Fruit fly (Drosophila melanogaster): Measurements from ENCODE around the gene CG5235.
A peak's percentile ranks its signal among the peaks of the same experiment; 100 is the strongest.

The CG5235 gene

DNA sequence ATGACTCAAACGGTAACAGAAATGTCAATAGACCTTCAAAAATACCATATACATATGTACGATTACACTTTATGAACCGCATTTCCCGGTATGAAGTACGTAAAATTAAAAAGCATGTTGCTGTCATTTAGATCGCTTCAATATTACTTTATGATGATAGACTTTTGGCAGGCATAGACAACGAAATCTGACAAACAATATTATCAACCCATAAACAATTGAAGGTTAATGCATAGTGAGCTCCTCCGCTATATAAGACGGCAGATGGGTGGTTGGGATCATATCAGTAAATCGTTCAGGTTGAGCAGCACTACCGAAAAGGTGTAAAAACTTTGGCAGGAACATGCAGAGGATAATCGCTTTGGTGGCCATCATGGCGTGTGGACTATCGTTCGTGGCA, 6.5 kb downstream of the CG5235 start, which contains the start of gene CG13075:
Gene CG13075 (plus strand): TSS at position 301 of the 400 bp plus-strand sequence.
- no peak for TF ChIP-seq gl (tag; optimal IDR thresholded peaks at IDR 0.05)
- no peak for TF ChIP-seq rn (GFP tag; IDR thresholded peaks at IDR 0.05)
- TF ChIP-seq EcR (GFP tag; optimal IDR thresholded peaks at IDR 0.05), result no peak
- no peak for TF ChIP-seq CG34367 (tag; optimal IDR thresholded peaks at IDR 0.05)
- TF ChIP-seq CG4496 (GFP tag; IDR thresholded peaks at IDR 0.05), result no peak
- TF ChIP-seq Pif1A (GFP tag; optimal IDR thresholded peaks at IDR 0.05), result no peak
- TF ChIP-seq CG10348 (GFP tag; IDR thresholded peaks at IDR 0.05), result no peak
- no peak for TF ChIP-seq Pif1B (GFP tag; optimal IDR thresholded peaks at IDR 0.05)
- no peak for TF ChIP-seq fd96Ca (GFP tag; IDR thresholded peaks at IDR 0.05)
- TF ChIP-seq CG13204 (GFP tag; optimal IDR thresholded peaks at IDR 0.05), result no peak
- TF ChIP-seq CG8301 (tag; optimal IDR thresholded peaks at IDR 0.05), result no peak
- no peak for TF ChIP-seq CG17806 (tag; optimal IDR thresholded peaks at IDR 0.05)
- TF ChIP-seq Snoo (tag; optimal IDR thresholded peaks at IDR 0.05), result no peak
- TF ChIP-seq CG8159 (tag; optimal IDR thresholded peaks at IDR 0.05), result no peak
- TF ChIP-seq Ets98B (GFP tag; IDR thresholded peaks at IDR 0.05), result no peak
- no peak for TF ChIP-seq CG32121 (GFP tag; IDR thresholded peaks at IDR 0.05)
- TF ChIP-seq CG9948 (tag; optimal IDR thresholded peaks at IDR 0.05), result no peak
- TF ChIP-seq D1 (tag; optimal IDR thresholded peaks at IDR 0.05), result no peak
- no peak for TF ChIP-seq CG14655 (GFP tag; optimal IDR thresholded peaks at IDR 0.05)
- TF ChIP-seq CG12605 (GFP tag; IDR thresholded peaks at IDR 0.05), result no peak

DNA sequence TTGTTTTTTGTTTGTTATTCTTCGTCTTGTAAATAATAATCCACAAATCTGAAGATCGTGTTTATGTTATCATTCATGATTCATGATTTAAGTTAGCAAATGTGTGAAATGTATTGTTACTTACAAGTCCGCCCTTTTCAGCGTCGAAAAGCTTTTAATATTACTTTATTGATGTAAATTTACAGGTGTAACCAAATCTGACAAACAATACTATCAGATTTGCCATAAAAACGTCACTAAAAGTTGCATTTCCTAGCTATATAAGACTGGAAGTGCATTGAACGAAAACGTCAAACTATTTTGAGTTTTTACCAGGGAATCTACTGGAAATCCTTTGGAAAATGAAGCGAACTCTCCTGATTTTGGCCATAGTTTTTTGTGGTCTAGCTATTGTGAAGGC, 7.9 kb downstream of the CG5235 start, which contains the start of gene CG33258:
Gene CG33258 (plus strand): TSS at position 301 of the 400 bp plus-strand sequence.
- TF ChIP-seq EcR (GFP tag; optimal IDR thresholded peaks at IDR 0.05), result no peak
- TF ChIP-seq CG17806 (tag; optimal IDR thresholded peaks at IDR 0.05), result no peak
- TF ChIP-seq Pif1B (GFP tag; optimal IDR thresholded peaks at IDR 0.05), result no peak
- TF ChIP-seq CG8301 (tag; optimal IDR thresholded peaks at IDR 0.05), result no peak
- TF ChIP-seq D1 (tag; optimal IDR thresholded peaks at IDR 0.05), result no peak
- no peak for TF ChIP-seq CG12605 (GFP tag; IDR thresholded peaks at IDR 0.05)
- no peak for TF ChIP-seq CG14655 (GFP tag; optimal IDR thresholded peaks at IDR 0.05)
- no peak for TF ChIP-seq CG9948 (tag; optimal IDR thresholded peaks at IDR 0.05)
- no peak for TF ChIP-seq gl (tag; optimal IDR thresholded peaks at IDR 0.05)
- TF ChIP-seq Ets98B (GFP tag; IDR thresholded peaks at IDR 0.05), result no peak
- TF ChIP-seq Snoo (tag; optimal IDR thresholded peaks at IDR 0.05), result no peak
- TF ChIP-seq CG32121 (GFP tag; IDR thresholded peaks at IDR 0.05), result no peak
- no peak for TF ChIP-seq CG8159 (tag; optimal IDR thresholded peaks at IDR 0.05)
- no peak for TF ChIP-seq CG4496 (GFP tag; IDR thresholded peaks at IDR 0.05)
- TF ChIP-seq CG10348 (GFP tag; IDR thresholded peaks at IDR 0.05), result no peak
- no peak for TF ChIP-seq Pif1A (GFP tag; optimal IDR thresholded peaks at IDR 0.05)
- no peak for TF ChIP-seq rn (GFP tag; IDR thresholded peaks at IDR 0.05)
- no peak for TF ChIP-seq CG15710 (tag; optimal IDR thresholded peaks at IDR 0.05)
- no peak for TF ChIP-seq CG13204 (GFP tag; optimal IDR thresholded peaks at IDR 0.05)
- TF ChIP-seq CG34367 (tag; optimal IDR thresholded peaks at IDR 0.05), result no peak

dm6 chr3L:16060806-16061600, 29.2 kb downstream of the CG5235 start:
- TF ChIP-seq CG9948 (tag; optimal IDR thresholded peaks at IDR 0.05), result no peak
- TF ChIP-seq CG34367 (tag; optimal IDR thresholded peaks at IDR 0.05), result no peak
- no peak for TF ChIP-seq CG15710 (tag; optimal IDR thresholded peaks at IDR 0.05)
- TF ChIP-seq CG17806 (tag; optimal IDR thresholded peaks at IDR 0.05), result no peak
- no peak; the same call in 2 of the 3 replicates for TF ChIP-seq CG4496 (GFP tag; IDR thresholded peaks at IDR 0.05)
- TF ChIP-seq D1 (tag; optimal IDR thresholded peaks at IDR 0.05), result no peak
- peak; percentile 31; the same call in 1 of the 2 replicates for TF ChIP-seq CG32121 (GFP tag; IDR thresholded peaks at IDR 0.05)
- TF ChIP-seq gl (tag; optimal IDR thresholded peaks at IDR 0.05), result no peak
- TF ChIP-seq Snoo (tag; optimal IDR thresholded peaks at IDR 0.05), result no peak
- no peak; the same call in 1 of the 2 replicates for TF ChIP-seq Ets98B (GFP tag; IDR thresholded peaks at IDR 0.05)
- no peak for TF ChIP-seq CG13204 (GFP tag; optimal IDR thresholded peaks at IDR 0.05)
- peak; percentile 36 for TF ChIP-seq EcR (GFP tag; optimal IDR thresholded peaks at IDR 0.05)
- TF ChIP-seq Pif1A (GFP tag; optimal IDR thresholded peaks at IDR 0.05), result no peak
- peak; percentile 80 for TF ChIP-seq CG14655 (GFP tag; optimal IDR thresholded peaks at IDR 0.05)
- TF ChIP-seq CG10348 (GFP tag; IDR thresholded peaks at IDR 0.05), result no peak
- peak; percentile 61 for TF ChIP-seq CG8301 (tag; optimal IDR thresholded peaks at IDR 0.05)
- no peak for TF ChIP-seq CG12605 (GFP tag; IDR thresholded peaks at IDR 0.05)
- no peak for TF ChIP-seq fd96Ca (GFP tag; IDR thresholded peaks at IDR 0.05)
- no peak for TF ChIP-seq Pif1B (GFP tag; optimal IDR thresholded peaks at IDR 0.05)
- TF ChIP-seq CG8159 (tag; optimal IDR thresholded peaks at IDR 0.05), result no peak
- no peak for TF ChIP-seq rn (GFP tag; IDR thresholded peaks at IDR 0.05)

DNA sequence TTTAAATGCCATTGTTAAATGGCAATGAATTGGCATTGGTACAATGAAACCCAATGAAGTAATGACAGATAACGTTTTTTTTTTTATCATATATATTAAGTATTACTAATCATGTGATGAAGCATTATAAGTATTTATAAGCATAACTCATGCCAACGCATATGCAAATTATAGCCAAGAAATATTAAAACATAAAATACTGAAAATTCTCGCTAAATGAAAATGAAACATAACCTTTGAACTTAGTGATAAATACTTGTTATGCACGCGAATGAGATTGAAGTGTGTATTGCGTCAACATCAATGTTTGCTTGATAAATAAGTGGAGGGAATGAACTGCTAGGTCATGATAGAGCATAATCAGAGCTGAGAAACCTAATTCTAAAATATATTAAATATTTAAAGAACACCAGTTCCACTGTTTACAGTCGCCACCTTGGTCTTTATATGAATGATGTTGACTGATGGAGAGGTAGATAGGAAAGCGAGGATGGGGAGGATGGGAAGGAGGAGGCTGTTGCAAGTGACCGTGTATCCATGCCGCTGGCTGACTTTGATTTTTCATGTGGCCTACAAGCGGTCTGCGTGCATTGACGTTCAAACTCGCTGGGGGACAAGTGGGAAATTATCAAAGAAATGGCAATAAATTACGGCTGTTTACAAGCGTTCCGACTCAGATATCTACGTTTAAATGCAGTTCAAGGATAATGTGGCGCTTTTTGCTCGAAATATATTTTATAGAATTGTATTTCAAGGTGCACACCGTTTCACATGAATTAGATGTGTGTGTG, 33.9 kb downstream of the CG5235 start:
- no peak for TF ChIP-seq CG34367 (tag; optimal IDR thresholded peaks at IDR 0.05)
- TF ChIP-seq CG10348 (GFP tag; IDR thresholded peaks at IDR 0.05), result no peak
- no peak for TF ChIP-seq fd96Ca (GFP tag; IDR thresholded peaks at IDR 0.05)
- peak; percentile 28 for TF ChIP-seq CG14655 (GFP tag; optimal IDR thresholded peaks at IDR 0.05)
- TF ChIP-seq Ets98B (GFP tag; IDR thresholded peaks at IDR 0.05), result no peak
- TF ChIP-seq EcR (GFP tag; optimal IDR thresholded peaks at IDR 0.05), result peak; percentile 25

dm6 chr3L:16054095-16054494, 36.1 kb downstream of the CG5235 start:
- TF ChIP-seq CG12605 (GFP tag; IDR thresholded peaks at IDR 0.05) (no peak), CG32121 (GFP tag; IDR thresholded peaks at IDR 0.05) (peak; percentile 53; the same call in 1 of the 2 replicates), CG4496 (GFP tag; IDR thresholded peaks at IDR 0.05) (peak; percentile 47; the same call in 1 of the 3 replicates), CG17806 (tag; optimal IDR thresholded peaks at IDR 0.05) (no peak), D1 (tag; optimal IDR thresholded peaks at IDR 0.05) (peak; percentile 11), CG15710 (tag; optimal IDR thresholded peaks at IDR 0.05) (peak; percentile 10), Pif1A (GFP tag; optimal IDR thresholded peaks at IDR 0.05) (peak; percentile 39), CG14655 (GFP tag; optimal IDR thresholded peaks at IDR 0.05) (peak; percentile 34), CG9948 (tag; optimal IDR thresholded peaks at IDR 0.05) (peak; percentile 17), EcR (GFP tag; optimal IDR thresholded peaks at IDR 0.05) (no peak), CG13204 (GFP tag; optimal IDR thresholded peaks at IDR 0.05) (no peak), CG34367 (tag; optimal IDR thresholded peaks at IDR 0.05) (no peak), CG8301 (tag; optimal IDR thresholded peaks at IDR 0.05) (peak; percentile 31), Pif1B (GFP tag; optimal IDR thresholded peaks at IDR 0.05) (no peak), Ets98B (GFP tag; IDR thresholded peaks at IDR 0.05) (peak; percentile 35; the same call in 1 of the 2 replicates), rn (GFP tag; IDR thresholded peaks at IDR 0.05) (no peak), CG8159 (tag; optimal IDR thresholded peaks at IDR 0.05) (peak; percentile 21), fd96Ca (GFP tag; IDR thresholded peaks at IDR 0.05) (no peak), CG10348 (GFP tag; IDR thresholded peaks at IDR 0.05) (no peak), gl (tag; optimal IDR thresholded peaks at IDR 0.05) (no peak), Snoo (tag; optimal IDR thresholded peaks at IDR 0.05) (no peak)

Data from whole organism, pupa.